Fruit fly (Drosophila melanogaster) whole organism, wandering third instar larva: ENCODE measurements around the gene Sid.

Source experiments
- Dif ChIP-seq: fragments of 200-275, 200-300 bp; sonication (Bioruptor generic); optimal IDR thresholded peaks from 2 replicates; lab custom pipeline; 2018; ENCODE audit warnings: missing biosample characterization, missing genetic modification characterization; ENCODE audit not compliant: partially characterized antibody
- fru ChIP-seq: fragments of 200-800 bp; sonication (Bioruptor generic); optimal IDR thresholded peaks from 3 replicates; lab custom pipeline; 2016; ENCODE audit warnings: missing biosample characterization, mild to moderate bottlenecking, missing genetic modification characterization
- psq ChIP-seq: fragments of 200-800 bp; sonication (Bioruptor generic); optimal IDR thresholded peaks from 3 replicates; lab custom pipeline; 2017; ENCODE audit warnings: missing biosample characterization, mild to moderate bottlenecking, missing genetic modification characterization, moderate library complexity

dm6 chr3R:28695993-28696392 is 25.5 kb downstream of the Sid start, which contains the start of gene htt:
- TF ChIP-seq Dif (GFP tag; lab: Kevin White, UChicago) (no peak), psq (GFP tag; lab: Kevin White, UChicago) (no peak), fru (no peak)
